Worm (Caenorhabditis elegans) whole organism, midembryonic: ENCODE data around the gene nhr-22.

Source experiments
- T22C8.4 ChIP-seq: fragments of 200-800 bp; sonication (Bioruptor generic); IDR thresholded peaks from 2 replicates; pipeline ENCODE4 v1.3.6; 2022; ENCODE audit warnings: missing genetic modification characterization, missing compliant biosample characterization
- cog-1 ChIP-seq: sonication (generic microtip); optimal IDR thresholded peaks from 2 replicates; lab custom pipeline; 2016; ENCODE audit warnings: missing genetic modification characterization, missing compliant biosample characterization
- flt-1 ChIP-seq: fragments of 200-800 bp; sonication (Bioruptor generic); IDR thresholded peaks from 2 replicates; pipeline ENCODE4 v1.3.6; 2022; ENCODE audit warnings: missing genetic modification characterization, missing compliant biosample characterization
- klf-2 ChIP-seq: fragments of 200-800 bp; sonication (Bioruptor generic); conservative IDR thresholded peaks from 2 replicates; pipeline ENCODE4 v1.3.6; 2022; ENCODE audit warnings: missing genetic modification reagents, missing genetic modification characterization, missing compliant biosample characterization
- med-1 ChIP-seq: sonication (generic microtip); optimal IDR thresholded peaks from 2 replicates; lab custom pipeline; 2017; ENCODE audit warnings: missing genetic modification characterization, mild to moderate bottlenecking, missing compliant biosample characterization, antibody characterized with exemption, missing genetic modification reagents; ENCODE audit not compliant: insufficient read depth
- ref-1 ChIP-seq: fragments of 200-800 bp; sonication (Bioruptor generic); conservative IDR thresholded peaks from 2 replicates; pipeline ENCODE4 v1.3.6; 2022; ENCODE audit warnings: missing genetic modification reagents, missing genetic modification characterization, missing compliant biosample characterization
- tab-1 ChIP-seq: fragments of 200-800 bp; sonication (Bioruptor generic); IDR thresholded peaks from 2 replicates; pipeline ENCODE4 v1.3.6; 2022; ENCODE audit warnings: missing genetic modification characterization, missing compliant biosample characterization
- ztf-23 ChIP-seq: fragments of 200-800 bp; sonication (Bioruptor generic); IDR thresholded peaks from 2 replicates; pipeline ENCODE4 v1.3.6; 2022; ENCODE audit warnings: missing genetic modification reagents, missing genetic modification characterization, missing compliant biosample characterization
- ztf-29 ChIP-seq: fragments of 200-800 bp; sonication (Bioruptor generic); IDR thresholded peaks from 2 replicates; pipeline ENCODE4 v1.3.6; 2022; ENCODE audit warnings: missing genetic modification reagents, missing genetic modification characterization, missing compliant biosample characterization

nhr-22 gene

DNA sequence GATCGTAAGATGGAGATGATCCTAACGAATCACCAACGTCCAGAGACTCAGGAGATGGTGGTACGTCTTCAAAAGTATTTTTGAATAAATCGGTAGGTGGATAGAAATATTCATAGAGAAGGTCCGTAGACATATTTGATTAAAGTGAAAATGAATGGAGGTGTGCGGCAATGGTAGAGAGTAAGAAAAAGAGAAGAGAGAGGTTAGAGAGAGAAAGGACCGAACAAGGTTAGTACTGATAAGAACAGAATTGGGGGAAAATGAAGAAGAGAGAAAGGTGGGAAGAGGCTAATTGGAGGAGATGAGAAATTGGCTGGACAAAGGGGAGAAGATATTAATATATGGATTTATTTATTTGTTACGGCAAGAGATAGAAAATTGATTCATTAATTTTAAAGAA lies at the start of gene nhr-22:
Gene nhr-22 (minus strand): TSS at position 137 of the 400 bp plus-strand sequence.
- no peak for TF ChIP-seq klf-2 (GFP tag; lab: Robert Waterston, UW)
- no peak for TF ChIP-seq cog-1 (tag; lab: Kevin White, UChicago)
- TF ChIP-seq tab-1 (GFP tag; lab: Robert Waterston, UW) = no peak
- no peak for TF ChIP-seq med-1 (GFP tag; lab: Kevin White, UChicago)
- no peak for TF ChIP-seq T22C8.4 (GFP tag; lab: Robert Waterston, UW)
- no peak for TF ChIP-seq ztf-29 (GFP tag; lab: Robert Waterston, UW)
- no peak for TF ChIP-seq flt-1 (GFP tag; lab: Robert Waterston, UW)
- no peak for TF ChIP-seq ztf-23 (GFP tag; lab: Robert Waterston, UW)
- TF ChIP-seq ref-1 (GFP tag; lab: Robert Waterston, UW) = no peak

DNA sequence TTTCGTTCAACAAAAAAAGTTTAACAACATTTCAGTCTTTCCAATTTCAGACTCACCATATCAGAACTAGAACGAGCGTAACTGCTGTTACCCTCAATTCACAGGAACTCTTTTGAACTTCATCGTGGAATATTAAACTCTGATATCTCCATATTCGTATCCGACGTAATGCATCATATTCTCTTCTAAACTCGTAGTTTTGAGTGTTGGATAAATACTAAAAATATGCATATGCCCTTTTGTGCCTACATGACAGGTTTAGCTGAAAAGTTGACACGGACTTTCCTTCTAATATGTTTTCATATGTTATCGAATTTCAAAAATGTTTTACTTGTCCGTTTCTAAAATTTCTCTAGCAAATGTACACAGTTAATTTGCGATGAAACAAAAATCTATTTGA lies 49.5 kb upstream of the nhr-22 start, which contains the start of gene twk-49:
Gene twk-49 (minus strand): TSS at position 101 of the 400 bp plus-strand sequence.
- TF ChIP-seq med-1 (GFP tag; lab: Kevin White, UChicago) = no peak
- no peak for TF ChIP-seq T22C8.4 (GFP tag; lab: Robert Waterston, UW)

DNA sequence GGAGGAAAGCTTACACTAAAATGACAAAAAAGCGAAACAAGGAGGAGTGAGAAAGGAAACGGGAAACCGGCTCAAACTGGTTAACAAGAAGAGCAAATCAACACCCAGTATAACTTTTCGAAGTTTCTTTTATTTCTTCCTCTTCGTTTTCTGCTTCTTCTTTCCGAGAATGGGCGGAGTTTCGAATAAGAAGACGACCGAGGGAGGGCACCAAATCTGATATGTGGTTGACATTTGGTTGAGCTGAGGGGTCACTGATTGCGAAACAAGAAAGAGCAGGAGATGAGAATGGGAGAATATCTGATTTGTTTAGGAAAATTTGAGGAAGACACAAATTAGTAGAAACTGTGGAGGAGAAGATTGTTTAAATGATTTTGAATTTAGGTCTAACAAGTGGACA lies 49.0 kb upstream of the nhr-22 start:
- TF ChIP-seq T22C8.4 (GFP tag; lab: Robert Waterston, UW) = no peak
- TF ChIP-seq flt-1 (GFP tag; lab: Robert Waterston, UW) = no peak
- no peak for TF ChIP-seq cog-1 (tag; lab: Kevin White, UChicago)
- no peak for TF ChIP-seq tab-1 (GFP tag; lab: Robert Waterston, UW)
- no peak for TF ChIP-seq med-1 (GFP tag; lab: Kevin White, UChicago)
- TF ChIP-seq ztf-23 (GFP tag; lab: Robert Waterston, UW) = no peak

DNA sequence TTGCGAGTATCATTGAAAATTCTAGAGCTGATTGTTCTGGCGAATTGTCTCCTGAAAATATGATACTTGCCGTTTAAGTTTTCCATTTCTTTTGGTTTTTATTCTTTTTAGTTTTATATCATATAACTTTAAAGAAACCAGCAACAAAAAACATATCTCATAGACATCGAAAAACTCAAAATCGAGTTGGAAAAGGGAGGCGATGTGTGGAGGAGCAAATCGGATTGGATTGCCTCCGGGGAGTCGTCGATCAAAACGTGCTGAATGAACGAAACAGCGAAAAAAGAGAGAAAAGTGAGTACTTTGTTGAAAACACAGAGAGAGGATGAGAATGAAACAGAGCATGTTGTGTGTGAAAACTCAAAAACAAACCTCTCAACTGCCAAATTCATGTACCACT lies 47.5 kb upstream of the nhr-22 start:
- TF ChIP-seq ref-1 (GFP tag; lab: Robert Waterston, UW) (no peak), ztf-23 (GFP tag; lab: Robert Waterston, UW) (no peak), ztf-29 (GFP tag; lab: Robert Waterston, UW) (no peak), tab-1 (GFP tag; lab: Robert Waterston, UW) (no peak)

DNA sequence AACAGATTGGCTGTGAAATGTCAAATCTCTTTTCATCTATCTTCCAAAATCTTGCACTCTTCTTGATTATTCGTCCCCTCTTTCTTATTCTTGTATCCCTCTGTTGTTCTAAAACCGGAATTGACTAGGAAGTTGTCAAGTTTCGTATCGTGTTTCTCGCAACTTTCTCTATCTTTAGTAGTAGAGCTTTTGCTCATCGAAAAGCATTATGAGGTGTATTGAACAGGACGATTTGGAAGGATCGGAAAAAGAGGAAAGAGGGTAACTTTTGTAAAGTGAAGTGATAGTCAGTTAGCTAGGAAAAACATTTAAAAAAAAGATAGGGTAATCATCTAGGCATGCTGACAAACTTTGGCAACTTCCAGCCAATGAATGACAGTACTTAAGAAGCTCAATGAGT lies 46.9 kb upstream of the nhr-22 start:
- no peak for TF ChIP-seq ztf-29 (GFP tag; lab: Robert Waterston, UW)
- TF ChIP-seq ztf-23 (GFP tag; lab: Robert Waterston, UW) = no peak
- TF ChIP-seq cog-1 (tag; lab: Kevin White, UChicago) = no peak
- no peak for TF ChIP-seq tab-1 (GFP tag; lab: Robert Waterston, UW)
- TF ChIP-seq med-1 (GFP tag; lab: Kevin White, UChicago) = no peak
- TF ChIP-seq T22C8.4 (GFP tag; lab: Robert Waterston, UW) = no peak
- TF ChIP-seq flt-1 (GFP tag; lab: Robert Waterston, UW) = no peak
- no peak for TF ChIP-seq klf-2 (GFP tag; lab: Robert Waterston, UW)
- no peak for TF ChIP-seq ref-1 (GFP tag; lab: Robert Waterston, UW)

DNA sequence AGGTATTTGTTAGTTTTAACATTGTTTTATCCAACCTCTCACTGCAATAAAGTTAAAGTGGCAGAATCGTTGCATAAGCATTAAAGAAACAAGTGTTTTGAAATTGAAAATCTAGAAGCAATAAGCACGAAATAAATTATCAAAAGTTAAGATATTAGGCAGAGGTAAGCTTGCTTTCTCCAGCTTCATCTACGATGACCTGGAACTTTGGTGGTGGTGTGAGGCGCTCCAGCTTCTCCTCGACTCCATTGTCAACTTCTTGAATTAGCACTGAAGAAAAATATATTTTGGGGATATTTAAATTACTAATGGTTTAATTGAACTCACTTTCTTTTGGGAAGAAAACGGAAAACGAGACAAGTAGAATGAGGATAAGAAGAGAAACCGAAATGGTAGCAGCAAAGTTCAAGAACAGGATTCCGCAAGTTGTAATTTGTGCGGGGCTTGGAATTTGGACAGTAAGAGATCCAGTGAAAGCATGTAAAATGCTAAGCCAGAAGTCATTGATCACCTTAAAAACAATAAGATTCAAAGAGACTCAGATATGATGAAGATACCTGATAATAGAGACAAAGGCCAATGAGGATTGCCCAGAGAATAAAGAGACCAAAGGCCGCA lies 44.2 kb upstream of the nhr-22 start:
- TF ChIP-seq klf-2 (GFP tag; lab: Robert Waterston, UW) (no peak), ztf-23 (GFP tag; lab: Robert Waterston, UW) (no peak), ref-1 (GFP tag; lab: Robert Waterston, UW) (no peak), tab-1 (GFP tag; lab: Robert Waterston, UW) (no peak), med-1 (GFP tag; lab: Kevin White, UChicago) (no peak), cog-1 (tag; lab: Kevin White, UChicago) (no peak)

DNA sequence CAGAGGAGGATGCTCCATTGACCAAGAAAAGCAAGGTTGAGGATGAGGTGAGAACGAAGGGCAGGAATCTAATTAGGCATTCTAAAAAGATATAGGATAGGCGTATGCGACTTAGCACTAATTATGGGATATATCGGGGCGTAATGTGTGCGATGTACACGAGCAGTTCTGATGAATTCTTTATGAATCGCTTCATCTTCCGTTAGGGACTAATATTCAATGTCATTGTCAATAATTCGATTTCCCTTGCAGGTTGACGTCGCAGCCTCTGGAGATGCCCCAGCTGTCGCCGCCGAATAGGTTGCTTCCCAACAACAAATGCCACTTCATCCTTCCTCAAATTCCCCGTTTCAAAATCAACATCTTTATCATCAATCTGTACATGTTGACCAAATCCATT lies 43.5 kb upstream of the nhr-22 start:
- TF ChIP-seq klf-2 (GFP tag; lab: Robert Waterston, UW) (no peak), cog-1 (tag; lab: Kevin White, UChicago) (no peak), med-1 (GFP tag; lab: Kevin White, UChicago) (no peak), ref-1 (GFP tag; lab: Robert Waterston, UW) (no peak)

DNA sequence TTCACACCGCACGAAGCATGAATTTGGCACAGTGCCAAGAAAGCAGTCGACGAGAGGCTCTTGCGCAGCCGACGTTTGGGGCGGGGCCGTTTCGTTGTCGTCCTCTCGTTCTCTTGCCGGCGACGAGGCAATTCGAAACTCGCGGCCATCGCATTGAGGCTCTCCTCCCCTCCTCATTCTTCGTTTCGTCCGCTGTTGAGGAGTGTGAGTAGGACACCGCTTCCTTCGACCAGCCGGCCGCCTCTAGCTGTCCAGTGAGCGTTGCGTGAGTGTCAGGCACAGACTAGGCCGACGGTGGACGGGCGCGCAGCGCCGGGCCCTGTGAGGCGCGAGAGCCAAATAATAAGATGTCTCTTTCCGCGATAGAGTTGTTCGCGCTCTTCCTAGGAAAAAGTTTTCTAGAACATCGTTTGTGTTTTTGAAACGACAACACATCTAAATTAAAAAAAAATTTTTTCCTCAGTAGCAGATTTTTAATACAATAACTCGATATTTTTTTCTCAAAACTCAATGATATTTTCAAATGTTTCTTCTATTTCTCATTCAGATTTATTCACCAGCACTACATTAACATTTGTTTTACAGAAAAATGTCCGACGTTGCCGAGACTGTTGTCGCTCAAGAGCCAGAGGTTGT lies 42.3 kb upstream of the nhr-22 start, which contains the start of the genes T28D9.11 and T28D9.1:
Gene T28D9.11 (minus strand): TSS at position 177 of the 636 bp plus-strand sequence.
Gene T28D9.1 (plus strand): TSS at position 586 of the 636 bp plus-strand sequence.
- peak; percentile 65; the same call in 1 of the 2 replicates for TF ChIP-seq tab-1 (GFP tag; lab: Robert Waterston, UW)
- no peak for TF ChIP-seq med-1 (GFP tag; lab: Kevin White, UChicago)
- peak; percentile 7; the same call in 1 of the 2 replicates for TF ChIP-seq ztf-29 (GFP tag; lab: Robert Waterston, UW)
- peak; percentile 64; the same call in 1 of the 2 replicates for TF ChIP-seq flt-1 (GFP tag; lab: Robert Waterston, UW)
- no peak; the same call in 1 of the 2 replicates for TF ChIP-seq klf-2 (GFP tag; lab: Robert Waterston, UW)
- TF ChIP-seq ref-1 (GFP tag; lab: Robert Waterston, UW) = no peak
- peak; percentile 64; the same call in 1 of the 2 replicates for TF ChIP-seq ztf-23 (GFP tag; lab: Robert Waterston, UW)
- TF ChIP-seq T22C8.4 (GFP tag; lab: Robert Waterston, UW) = no peak
- TF ChIP-seq cog-1 (tag; lab: Kevin White, UChicago) = peak; percentile 29

DNA sequence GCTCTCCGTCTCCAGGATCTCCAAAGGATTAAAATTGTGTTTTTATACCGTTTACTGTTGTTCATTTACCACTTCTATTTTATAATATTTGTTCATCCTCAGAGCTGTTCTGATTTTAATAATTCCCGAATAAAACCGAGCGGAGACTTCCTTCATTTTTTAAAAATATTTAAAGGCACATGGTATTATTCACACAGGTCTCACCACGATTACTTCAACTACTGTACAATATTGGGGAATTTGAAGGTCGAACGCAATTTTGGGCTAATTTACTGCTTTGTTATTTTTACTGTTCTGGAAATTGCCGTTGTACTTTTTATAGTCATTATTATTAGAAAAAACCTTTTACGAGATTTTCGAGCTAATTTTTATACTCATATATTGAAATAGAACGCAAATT lies 41.6 kb upstream of the nhr-22 start:
- TF ChIP-seq flt-1 (GFP tag; lab: Robert Waterston, UW) = no peak
- no peak for TF ChIP-seq ztf-23 (GFP tag; lab: Robert Waterston, UW)
- TF ChIP-seq cog-1 (tag; lab: Kevin White, UChicago) = no peak
- no peak for TF ChIP-seq ref-1 (GFP tag; lab: Robert Waterston, UW)
- no peak for TF ChIP-seq tab-1 (GFP tag; lab: Robert Waterston, UW)
- TF ChIP-seq med-1 (GFP tag; lab: Kevin White, UChicago) = no peak
- no peak for TF ChIP-seq T22C8.4 (GFP tag; lab: Robert Waterston, UW)
- TF ChIP-seq ztf-29 (GFP tag; lab: Robert Waterston, UW) = no peak
- TF ChIP-seq klf-2 (GFP tag; lab: Robert Waterston, UW) = no peak
